Worm (Caenorhabditis elegans) whole organism, young adult: Measurements from ENCODE around the gene C47A10.12.
A peak's percentile ranks its signal among the peaks of the same experiment; 100 is the strongest.

ENCODE experiments used
- B0019.2 ChIP-seq: fragments of 200-800 bp; sonication (Bioruptor generic); conservative IDR thresholded peaks from 2 replicates; pipeline ENCODE4 v1.3.6; 2022; ENCODE audit warnings: missing genetic modification reagents, missing genetic modification characterization, missing compliant biosample characterization
- C06A6.2 ChIP-seq: fragments of 200-800 bp; sonication (Bioruptor generic); conservative IDR thresholded peaks from 2 replicates; pipeline ENCODE4 v1.3.6; 2022; ENCODE audit warnings: missing genetic modification characterization, missing compliant biosample characterization
- F22D6.2 ChIP-seq: sonication (generic microtip); optimal IDR thresholded peaks from 2 replicates; lab custom pipeline; 2016; ENCODE audit warnings: mild to moderate bottlenecking, missing genetic modification characterization, missing compliant biosample characterization
- F23B12.7 ChIP-seq: sonication (generic microtip); optimal IDR thresholded peaks from 2 replicates; lab custom pipeline; 2017; ENCODE audit warnings: missing genetic modification characterization, mild to moderate bottlenecking, missing compliant biosample characterization, antibody characterized with exemption, moderate library complexity; ENCODE audit not compliant: insufficient read depth
- F37B4.10 ChIP-seq: fragments of 200-800 bp; sonication (Bioruptor generic); IDR thresholded peaks from 2 replicates; pipeline ENCODE4 v1.3.6; 2022; ENCODE audit warnings: missing genetic modification characterization, missing compliant biosample characterization
- F39B2.1 ChIP-seq: fragments of 200-800 bp; sonication (Bioruptor generic); IDR thresholded peaks from 2 replicates; pipeline ENCODE4 v1.3.6; 2022; ENCODE audit warnings: missing genetic modification reagents, missing genetic modification characterization, missing compliant biosample characterization
- F55B11.4 ChIP-seq: sonication (generic microtip); optimal IDR thresholded peaks from 2 replicates; lab custom pipeline; 2016; ENCODE audit warnings: missing compliant biosample characterization, missing genetic modification characterization, borderline replicate concordance; ENCODE audit not compliant: insufficient read depth
- F57A8.1 ChIP-seq: fragments of 200-800 bp; sonication (Bioruptor generic); optimal IDR thresholded peaks from 2 replicates; lab custom pipeline; 2018; ENCODE audit warnings: mild to moderate bottlenecking, missing genetic modification characterization, moderate library complexity, missing compliant biosample characterization
- K11D2.4 ChIP-seq: fragments of 200-800 bp; sonication (Bioruptor generic); IDR thresholded peaks from 2 replicates; pipeline ENCODE4 v1.3.6; 2022; ENCODE audit warnings: missing genetic modification reagents, missing genetic modification characterization, missing compliant biosample characterization
- Y56A3A.18 ChIP-seq: fragments of 200-800 bp; sonication (Bioruptor generic); IDR thresholded peaks from 2 replicates; pipeline ENCODE4 v1.3.6; 2022; ENCODE audit warnings: missing genetic modification reagents, missing genetic modification characterization, missing compliant biosample characterization
- ZK185.1 ChIP-seq: sonication (generic microtip); optimal IDR thresholded peaks from 2 replicates; lab custom pipeline; 2016; ENCODE audit warnings: mild to moderate bottlenecking, missing genetic modification characterization, missing compliant biosample characterization; ENCODE audit not compliant: poor library complexity, severe bottlenecking
- akir-1 ChIP-seq: fragments of 200-800 bp; sonication (Bioruptor generic); optimal IDR thresholded peaks from 2 replicates; lab custom pipeline; 2018; ENCODE audit warnings: mild to moderate bottlenecking, missing genetic modification characterization, moderate library complexity, missing compliant biosample characterization
- aptf-2 ChIP-seq: fragments of 200-800 bp; sonication (Bioruptor generic); conservative IDR thresholded peaks from 2 replicates; pipeline ENCODE4 v1.3.6; 2022; ENCODE audit warnings: missing genetic modification reagents, missing genetic modification characterization, missing compliant biosample characterization
- ccch-3 ChIP-seq: fragments of 200-800 bp; sonication (Bioruptor generic); optimal IDR thresholded peaks from 2 replicates; lab custom pipeline; 2018; ENCODE audit warnings: mild to moderate bottlenecking, missing genetic modification characterization, missing compliant biosample characterization
- cebp-1 ChIP-seq, 2 experiments: fragments of 200-800 bp in 1 of 2; sonication (Bioruptor generic) in 1 of 2; sonication (generic microtip) in 1 of 2; IDR thresholded peaks in 1 of 2; optimal IDR thresholded peaks in 1 of 2; 2 replicates each; pipeline versions ENCODE4 v1.3.6 to Lab custom; 2017 to 2022; ENCODE audit warnings: missing compliant biosample characterization in 2 of 2, missing genetic modification characterization in 2 of 2, mild to moderate bottlenecking in 1 of 2, missing genetic modification reagents in 1 of 2, moderate library complexity in 1 of 2
- ceh-91 ChIP-seq: fragments of 200-800 bp; sonication (Bioruptor generic); IDR thresholded peaks from 2 replicates; pipeline ENCODE4 v1.3.6; 2022; ENCODE audit warnings: missing genetic modification reagents, missing genetic modification characterization, missing compliant biosample characterization
- dox-1 ChIP-seq: fragments of 200-800 bp; sonication (Bioruptor generic); IDR thresholded peaks from 2 replicates; pipeline ENCODE4 v1.3.6; 2022; ENCODE audit warnings: missing genetic modification reagents, missing genetic modification characterization, missing compliant biosample characterization
- efl-1 ChIP-seq: fragments of 150-350 bp; optimal IDR thresholded peaks from 2 replicates; lab custom pipeline; 2014; ENCODE audit warnings: missing biosample characterization, missing genetic modification reagents, missing genetic modification characterization
- egl-44 ChIP-seq: fragments of 200-800 bp; sonication (Bioruptor generic); IDR thresholded peaks from 2 replicates; pipeline ENCODE4 v1.3.6; 2022; ENCODE audit warnings: missing genetic modification reagents, missing genetic modification characterization, missing compliant biosample characterization
- egrh-3 ChIP-seq: fragments of 200-800 bp; sonication (Bioruptor generic); IDR thresholded peaks from 2 replicates; pipeline ENCODE4 v1.3.6; 2022; ENCODE audit warnings: missing genetic modification reagents, missing genetic modification characterization, missing compliant biosample characterization
- ets-4 ChIP-seq: fragments of 200-800 bp; sonication (Bioruptor generic); optimal IDR thresholded peaks from 2 replicates; lab custom pipeline; 2018; ENCODE audit warnings: mild to moderate bottlenecking, missing genetic modification characterization, missing compliant biosample characterization
- fkh-3 ChIP-seq: sonication (generic microtip); optimal IDR thresholded peaks from 2 replicates; lab custom pipeline; 2016; ENCODE audit warnings: mild to moderate bottlenecking, missing genetic modification characterization, missing compliant biosample characterization
- gei-17 ChIP-seq: fragments of 200-800 bp; sonication (Bioruptor generic); optimal IDR thresholded peaks from 2 replicates; lab custom pipeline; 2018; ENCODE audit warnings: mild to moderate bottlenecking, missing genetic modification characterization, missing compliant biosample characterization
- him-1 ChIP-seq: sonication (generic microtip); optimal IDR thresholded peaks from 2 replicates; lab custom pipeline; 2016; ENCODE audit warnings: missing genotype, missing genetic modification reagents, missing genetic modification characterization, missing compliant biosample characterization
- hlh-12 ChIP-seq: sonication (generic microtip); optimal IDR thresholded peaks from 2 replicates; lab custom pipeline; 2016; ENCODE audit warnings: missing genetic modification characterization, missing compliant biosample characterization
- hmg-1.2 ChIP-seq: fragments of 200-800 bp; sonication (Bioruptor generic); IDR thresholded peaks from 2 replicates; pipeline ENCODE4 v1.3.6; 2022; ENCODE audit warnings: missing genetic modification reagents, missing genetic modification characterization, missing compliant biosample characterization
- hrde-1 ChIP-seq: sonication (generic microtip); optimal IDR thresholded peaks from 2 replicates; lab custom pipeline; 2016; ENCODE audit warnings: missing genetic modification characterization, mild to moderate bottlenecking, missing compliant biosample characterization, moderate library complexity, missing genotype, missing genetic modification reagents, borderline replicate concordance
- hsf-1 ChIP-seq: fragments of 200-800 bp; sonication (Bioruptor generic); IDR thresholded peaks from 2 replicates; pipeline ENCODE4 v1.3.6; 2022; ENCODE audit warnings: missing genetic modification reagents, missing genetic modification characterization, missing compliant biosample characterization
- let-526 ChIP-seq: fragments of 200-800 bp; sonication (Bioruptor generic); IDR thresholded peaks from 2 replicates; pipeline ENCODE4 v1.3.6; 2022; ENCODE audit warnings: missing genetic modification reagents, missing genetic modification characterization, missing compliant biosample characterization
- let-607 ChIP-seq, 2 experiments: fragments of 200-800 bp in 1 of 2; sonication (Bioruptor generic) in 1 of 2; sonication (generic microtip) in 1 of 2; optimal IDR thresholded peaks; 2 replicates each; lab custom pipeline; 2016 to 2018; ENCODE audit warnings: mild to moderate bottlenecking in 2 of 2, missing compliant biosample characterization in 2 of 2, missing genetic modification characterization in 2 of 2, moderate library complexity in 2 of 2, missing genotype in 1 of 2
- lsy-27 ChIP-seq: sonication (generic microtip); optimal IDR thresholded peaks from 2 replicates; lab custom pipeline; 2017; ENCODE audit warnings: missing genetic modification characterization, mild to moderate bottlenecking, missing compliant biosample characterization, antibody characterized with exemption, missing genotype, borderline replicate concordance; ENCODE audit not compliant: insufficient read depth
- madf-3 ChIP-seq: fragments of 200-800 bp; sonication (Bioruptor generic); IDR thresholded peaks from 2 replicates; pipeline ENCODE4 v1.3.6; 2022; ENCODE audit warnings: missing genetic modification reagents, missing genetic modification characterization, missing compliant biosample characterization
- madf-6 ChIP-seq: fragments of 200-800 bp; sonication (Bioruptor generic); IDR thresholded peaks from 2 replicates; pipeline ENCODE4 v1.3.6; 2022; ENCODE audit warnings: missing genetic modification reagents, missing genetic modification characterization, missing compliant biosample characterization
- madf-8 ChIP-seq: fragments of 200-800 bp; sonication (Bioruptor generic); conservative IDR thresholded peaks from 2 replicates; pipeline ENCODE4 v1.3.6; 2022; ENCODE audit warnings: missing genetic modification reagents, missing genetic modification characterization, missing compliant biosample characterization
- mel-28 ChIP-seq: sonication (generic microtip); optimal IDR thresholded peaks from 2 replicates; lab custom pipeline; 2016; ENCODE audit warnings: borderline replicate concordance, mild to moderate bottlenecking, missing genetic modification characterization, missing compliant biosample characterization
- nfya-2 ChIP-seq: fragments of 200-800 bp; sonication (Bioruptor generic); IDR thresholded peaks from 2 replicates; pipeline ENCODE4 v1.3.6; 2022; ENCODE audit warnings: missing genetic modification reagents, missing genetic modification characterization, missing compliant biosample characterization
- nfyb-1 ChIP-seq: fragments of 200-800 bp; sonication (Bioruptor generic); IDR thresholded peaks from 2 replicates; pipeline ENCODE4 v1.3.6; 2022; ENCODE audit warnings: missing genetic modification reagents, missing genetic modification characterization, missing compliant biosample characterization
- nhr-120 ChIP-seq: fragments of 200-800 bp; sonication (Bioruptor generic); IDR thresholded peaks from 2 replicates; pipeline ENCODE4 v1.3.6; 2022; ENCODE audit warnings: missing genetic modification characterization, missing compliant biosample characterization
- nhr-90 ChIP-seq: sonication (generic microtip); optimal IDR thresholded peaks from 2 replicates; lab custom pipeline; 2016; ENCODE audit warnings: missing genotype, mild to moderate bottlenecking, missing genetic modification characterization, missing compliant biosample characterization
- pbrm-1 ChIP-seq: fragments of 200-800 bp; sonication (Bioruptor generic); IDR thresholded peaks from 2 replicates; pipeline ENCODE4 v1.3.6; 2022; ENCODE audit warnings: missing genetic modification reagents, missing genetic modification characterization, missing compliant biosample characterization
- sea-2 ChIP-seq: fragments of 200-800 bp; sonication (Bioruptor generic); IDR thresholded peaks from 2 replicates; pipeline ENCODE4 v1.3.6; 2022; ENCODE audit warnings: missing genetic modification characterization, missing compliant biosample characterization
- tbx-9 ChIP-seq: sonication (generic microtip); optimal IDR thresholded peaks from 2 replicates; lab custom pipeline; 2016; ENCODE audit warnings: borderline replicate concordance, missing genetic modification characterization, inconsistent platforms, missing compliant biosample characterization
- tlf-1 ChIP-seq: fragments of 200-800 bp; sonication (Bioruptor generic); optimal IDR thresholded peaks from 2 replicates; lab custom pipeline; 2018; ENCODE audit warnings: mild to moderate bottlenecking, missing genetic modification characterization, missing compliant biosample characterization
- xnd-1 ChIP-seq: sonication (generic microtip); optimal IDR thresholded peaks from 2 replicates; lab custom pipeline; 2016; ENCODE audit warnings: missing genotype, missing genetic modification reagents, missing genetic modification characterization, missing compliant biosample characterization
- zfh-2 ChIP-seq: fragments of 200-800 bp; sonication (Bioruptor generic); conservative IDR thresholded peaks from 2 replicates; pipeline ENCODE4 v1.3.6; 2022; ENCODE audit warnings: missing genetic modification reagents, missing genetic modification characterization, missing compliant biosample characterization
- zim-3 ChIP-seq: sonication (generic microtip); optimal IDR thresholded peaks from 2 replicates; lab custom pipeline; 2017; ENCODE audit warnings: mild to moderate bottlenecking, missing genetic modification characterization, moderate library complexity, missing compliant biosample characterization
- ztf-26 ChIP-seq: sonication (generic microtip); optimal IDR thresholded peaks from 2 replicates; lab custom pipeline; 2017; ENCODE audit warnings: missing genetic modification characterization, missing compliant biosample characterization
- ztf-3 ChIP-seq: fragments of 200-800 bp; sonication (Bioruptor generic); optimal IDR thresholded peaks from 2 replicates; lab custom pipeline; 2018; ENCODE audit warnings: mild to moderate bottlenecking, missing genetic modification characterization, missing compliant biosample characterization

Gene C47A10.12

DNA sequence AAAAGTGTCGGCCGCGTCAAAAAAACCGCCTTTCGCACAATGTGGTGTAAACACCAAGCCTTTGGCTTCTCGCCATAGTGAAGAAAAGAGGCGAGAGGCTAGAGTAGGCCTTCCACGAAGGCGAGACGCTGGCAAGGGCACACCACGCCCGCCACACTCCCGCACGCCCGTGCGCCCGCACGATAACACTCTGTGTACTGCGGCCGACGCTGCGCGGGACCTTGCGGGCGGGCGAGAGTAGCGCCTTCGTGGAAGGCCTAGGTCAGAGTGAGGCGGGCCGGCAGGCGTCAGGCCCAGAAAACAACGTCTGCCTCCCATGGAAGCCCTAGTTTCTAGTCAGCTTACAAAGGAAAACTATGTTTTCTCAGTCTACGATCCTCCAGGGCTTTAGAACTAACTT lies 34.4 kb downstream of the C47A10.12 start:
- TF ChIP-seq let-526 (no peak), ztf-3 (GFP tag; lab: Kevin White, UChicago) (no peak), ZK185.1 (no peak), ztf-26 (tag; lab: Kevin White, UChicago) (no peak), tbx-9 (tag; lab: Kevin White, UChicago) (no peak), F39B2.1 (0 out of 2 replicates have a peak, but pooled peaks have one; percentile 33), lsy-27 (tag; lab: Kevin White, UChicago) (no peak), efl-1 (GFP tag; lab: Kevin White, UChicago) (no peak), F23B12.7 (tag; lab: Kevin White, UChicago) (no peak), cebp-1 (GFP tag; IDR thresholded peaks at IDR 0.05; lab: Robert Waterston, UW) (no peak), cebp-1 (tag; optimal IDR thresholded peaks at IDR 0.05; lab: Kevin White, UChicago) (no peak), Y56A3A.18 (GFP tag; lab: Robert Waterston, UW) (no peak), madf-8 (GFP tag; lab: Robert Waterston, UW) (no peak), F57A8.1 (GFP tag; lab: Kevin White, UChicago) (no peak), madf-3 (GFP tag; lab: Robert Waterston, UW) (0 out of 2 replicates have a peak, but pooled peaks have one; percentile 43), nfya-2 (GFP tag; lab: Robert Waterston, UW) (no peak), akir-1 (GFP tag; lab: Kevin White, UChicago) (no peak), him-1 (tag; lab: Kevin White, UChicago) (no peak), gei-17 (GFP tag; lab: Kevin White, UChicago) (no peak), hrde-1 (no peak), C06A6.2 (GFP tag; lab: Robert Waterston, UW) (no peak), F22D6.2 (no peak), madf-6 (GFP tag; lab: Robert Waterston, UW) (no peak), ceh-91 (GFP tag; lab: Robert Waterston, UW) (no peak), F55B11.4 (tag; lab: Kevin White, UChicago) (no peak), hlh-12 (tag; lab: Kevin White, UChicago) (no peak), hsf-1 (no peak), ccch-3 (GFP tag; lab: Kevin White, UChicago) (no peak), nfyb-1 (GFP tag; lab: Robert Waterston, UW) (no peak), pbrm-1 (GFP tag; lab: Robert Waterston, UW) (no peak), let-607 (tag; optimal IDR thresholded peaks at IDR 0.05; lab: Kevin White, UChicago) (no peak), nhr-120 (GFP tag; lab: Robert Waterston, UW) (0 out of 2 replicates have a peak, but pooled peaks have one; percentile 27), tlf-1 (no peak), K11D2.4 (GFP tag; lab: Robert Waterston, UW) (no peak), fkh-3 (no peak), ets-4 (GFP tag; lab: Kevin White, UChicago) (no peak), aptf-2 (GFP tag; lab: Robert Waterston, UW) (no peak), hmg-1.2 (no peak), zfh-2 (peak; percentile 94), dox-1 (0 out of 2 replicates have a peak, but pooled peaks have one; percentile 11), F37B4.10 (no peak), egrh-3 (peak; percentile 82; the same call in 1 of the 2 replicates), B0019.2 (GFP tag; lab: Robert Waterston, UW) (no peak), mel-28 (tag; lab: Kevin White, UChicago) (no peak), sea-2 (GFP tag; lab: Robert Waterston, UW) (no peak), xnd-1 (no peak), nhr-90 (no peak), egl-44 (no peak), zim-3 (tag; lab: Kevin White, UChicago) (no peak)
